Fruit fly (Drosophila melanogaster): Measurements from ENCODE around the gene CG17195.
A peak's percentile ranks its signal among the peaks of the same experiment; 100 is the strongest.

Gene CG17195

dm6 chr3R:25737735-25738371 is 39.1 kb downstream of the CG17195 start (continued):
- TF ChIP-seq CG6276 (GFP tag; optimal IDR thresholded peaks at IDR 0.05) = peak; percentile 92
- TF ChIP-seq CG34406 (GFP tag; optimal IDR thresholded peaks at IDR 0.05) = peak; percentile 99
- TF ChIP-seq CG11762 (GFP tag; optimal IDR thresholded peaks at IDR 0.05; ENCODE audit: insufficient read depth) = peak; percentile 99
- peak; percentile 99 for TF ChIP-seq net (GFP tag; optimal IDR thresholded peaks at IDR 0.05)
- TF ChIP-seq CG8632 (GFP tag; optimal IDR thresholded peaks at IDR 0.05) = peak; percentile 99
- peak; percentile 96 for TF ChIP-seq dac (GFP tag; optimal IDR thresholded peaks at IDR 0.05)
- peak; percentile 98 for TF ChIP-seq Lpt (GFP tag; optimal IDR thresholded peaks at IDR 0.05)
- TF ChIP-seq Eip75B (GFP tag; optimal IDR thresholded peaks at IDR 0.05) = peak; percentile 100
- peak; percentile 99 for TF ChIP-seq CG11902 (GFP tag; optimal IDR thresholded peaks at IDR 0.05)
- TF ChIP-seq salr (GFP tag; optimal IDR thresholded peaks at IDR 0.05) = peak; percentile 99
- peak; percentile 97 for TF ChIP-seq CG8119 (GFP tag; IDR thresholded peaks at IDR 0.05)
- TF ChIP-seq Hr4 (GFP tag; optimal IDR thresholded peaks at IDR 0.05) = peak; percentile 97
- peak; percentile 99 for TF ChIP-seq CG10669 (GFP tag; optimal IDR thresholded peaks at IDR 0.05)
- TF ChIP-seq esn (GFP tag; optimal IDR thresholded peaks at IDR 0.05) = peak; percentile 99
- TF ChIP-seq CG1621 (tag; optimal IDR thresholded peaks at IDR 0.05) = peak; percentile 99

dm6 chr3R:25735801-25736068 is 41.3 kb downstream of the CG17195 start:
- no peak for TF ChIP-seq CG31627 (GFP tag; optimal IDR thresholded peaks at IDR 0.05)
- no peak for TF ChIP-seq CG11294 (GFP tag; IDR thresholded peaks at IDR 0.05)
- TF ChIP-seq CG4318 (GFP tag; optimal IDR thresholded peaks at IDR 0.05) = no peak
- no peak for TF ChIP-seq Blimp-1 (GFP tag; optimal IDR thresholded peaks at IDR 0.05)
- TF ChIP-seq CG10631 (GFP tag; optimal IDR thresholded peaks at IDR 0.05) = no peak
- TF ChIP-seq CG9139 (GFP tag; optimal IDR thresholded peaks at IDR 0.05) = no peak
- TF ChIP-seq Eip78C (GFP tag) = no peak
- no peak for TF ChIP-seq dsx (GFP tag; optimal IDR thresholded peaks at IDR 0.05; ENCODE audit: poor library complexity, severe bottlenecking)
- no peak for TF ChIP-seq CG8632 (GFP tag; optimal IDR thresholded peaks at IDR 0.05)
- no peak for TF ChIP-seq Gug (GFP tag; IDR thresholded peaks at IDR 0.05)
- TF ChIP-seq net (GFP tag; optimal IDR thresholded peaks at IDR 0.05) = no peak
- TF ChIP-seq CG6808 (GFP tag; optimal IDR thresholded peaks at IDR 0.05) = no peak
- no peak for TF ChIP-seq Eip75B (GFP tag; optimal IDR thresholded peaks at IDR 0.05)
- TF ChIP-seq salr (GFP tag; optimal IDR thresholded peaks at IDR 0.05) = no peak
- no peak for TF ChIP-seq Smox (GFP tag; optimal IDR thresholded peaks at IDR 0.05)
- TF ChIP-seq CG15336 (GFP tag; IDR thresholded peaks at IDR 0.05) = no peak
- TF ChIP-seq CG6854 (GFP tag; optimal IDR thresholded peaks at IDR 0.05) = no peak

- TF ChIP-seq Ets21C (GFP tag; optimal IDR thresholded peaks at IDR 0.05) = no peak
- TF ChIP-seq vri (GFP tag; optimal IDR thresholded peaks at IDR 0.05) = peak; percentile 59
These were observed 41.8 kb downstream of the CG17195 start for dm6 chr3R:25734967-25735800.

All from whole organism, prepupa.